Fruit fly (Drosophila melanogaster) whole organism, embryonic: ENCODE data around the gene xmas.
A peak's percentile ranks its signal among the peaks of the same experiment; 100 is the strongest.

Experiments
- C15 ChIP-seq: fragments of 200-800 bp; sonication (Bioruptor generic); IDR thresholded peaks from 3 replicates; pipeline ENCODE4 v1.3.6; 2022; ENCODE audit warnings: missing biosample characterization, missing genetic modification characterization
- CG10209 ChIP-seq: fragments of 200-800 bp; sonication (Bioruptor generic); optimal IDR thresholded peaks from 3 replicates; lab custom pipeline; 2017; ENCODE audit warnings: missing biosample characterization, mild to moderate bottlenecking, missing genetic modification characterization, missing genetic modification reagents
- CG10654 ChIP-seq: fragments of 200-800 bp; sonication (Bioruptor generic); optimal IDR thresholded peaks from 2 replicates; lab custom pipeline; 2016; ENCODE audit warnings: missing biosample characterization, missing genetic modification characterization
- CG11247 ChIP-seq: fragments of 200-800 bp; sonication (Bioruptor generic); IDR thresholded peaks from 2 replicates; pipeline ENCODE4 v1.3.6; 2022; ENCODE audit warnings: missing biosample characterization, missing genetic modification characterization
- CG11504 ChIP-seq: fragments of 200-800 bp; sonication (Bioruptor generic); optimal IDR thresholded peaks from 3 replicates; lab custom pipeline; 2019; ENCODE audit warnings: missing biosample characterization, mild to moderate bottlenecking, missing genetic modification characterization, moderate library complexity
- CG12942 ChIP-seq: fragments of 200-800 bp; sonication (Bioruptor generic); optimal IDR thresholded peaks from 3 replicates; lab custom pipeline; 2016; ENCODE audit warnings: missing biosample characterization, missing genetic modification characterization
- CG14014 ChIP-seq: fragments of 200-800 bp; sonication (Bioruptor generic); IDR thresholded peaks from 2 replicates; pipeline ENCODE4 v1.3.6; 2022; ENCODE audit warnings: missing biosample characterization, missing genetic modification characterization
- CG14667 ChIP-seq: fragments of 200-800 bp; sonication (Bioruptor generic); IDR thresholded peaks from 2 replicates; pipeline ENCODE4 v1.3.6; 2022; ENCODE audit warnings: missing biosample characterization, missing genetic modification characterization
- CG14710 ChIP-seq: fragments of 200-800 bp; sonication (Bioruptor generic); optimal IDR thresholded peaks from 3 replicates; lab custom pipeline; 2019; ENCODE audit warnings: missing biosample characterization, mild to moderate bottlenecking, missing genetic modification characterization, moderate library complexity
- CG17612 ChIP-seq: fragments of 200-800 bp; sonication (Bioruptor generic); IDR thresholded peaks from 2 replicates; pipeline ENCODE4 v1.3.6; 2022; ENCODE audit warnings: missing biosample characterization, missing genetic modification characterization
- CG18476 ChIP-seq: fragments of 200-800 bp; sonication (Bioruptor generic); optimal IDR thresholded peaks from 2 replicates; lab custom pipeline; 2016; ENCODE audit warnings: missing biosample characterization, mild to moderate bottlenecking, missing genetic modification characterization
- CG18764 ChIP-seq: fragments of 200-800 bp; sonication (Bioruptor generic); optimal IDR thresholded peaks from 3 replicates; lab custom pipeline; 2016; ENCODE audit warnings: missing biosample characterization, missing genetic modification characterization
- CG2199 ChIP-seq: fragments of 200-800 bp; sonication (Bioruptor generic); IDR thresholded peaks from 3 replicates; pipeline ENCODE4 v1.3.6; 2022; ENCODE audit warnings: missing biosample characterization, missing genetic modification characterization
- CG3065 ChIP-seq: fragments of 200-800 bp; sonication (Bioruptor generic); optimal IDR thresholded peaks from 2 replicates; lab custom pipeline; 2016; ENCODE audit warnings: missing biosample characterization, missing genetic modification characterization
- CG31365 ChIP-seq: fragments of 200-800 bp; sonication (Bioruptor generic); optimal IDR thresholded peaks from 2 replicates; lab custom pipeline; 2018; ENCODE audit warnings: missing biosample characterization, mild to moderate bottlenecking, missing genetic modification characterization
- CG32767 ChIP-seq: fragments of 200-800 bp; sonication (Bioruptor generic); IDR thresholded peaks from 2 replicates; pipeline ENCODE4 v1.3.6; 2022; ENCODE audit warnings: missing biosample characterization, missing genetic modification characterization
- CG33213 ChIP-seq: fragments of 200-800 bp; sonication (Bioruptor generic); optimal IDR thresholded peaks from 3 replicates; lab custom pipeline; 2016; ENCODE audit warnings: missing biosample characterization, missing genetic modification characterization
- CG34224 ChIP-seq: fragments of 200-800 bp; sonication (Bioruptor generic); IDR thresholded peaks from 3 replicates; pipeline ENCODE4 v1.3.6; 2022; ENCODE audit warnings: missing biosample characterization, missing genetic modification characterization; ENCODE audit not compliant: partially characterized antibody
- CG3995 ChIP-seq: fragments of 200-800 bp; sonication (Bioruptor generic); optimal IDR thresholded peaks from 3 replicates; lab custom pipeline; 2016; ENCODE audit warnings: missing biosample characterization, missing genetic modification characterization
- CG4424 ChIP-seq: fragments of 200-800 bp; sonication (Bioruptor generic); optimal IDR thresholded peaks from 3 replicates; lab custom pipeline; 2016; ENCODE audit warnings: missing biosample characterization, missing genetic modification characterization
- CG5953 ChIP-seq: fragments of 200-800 bp; sonication (Bioruptor generic); IDR thresholded peaks from 2 replicates; pipeline ENCODE4 v1.3.6; 2022; ENCODE audit warnings: missing biosample characterization, missing genetic modification characterization
- CG7987 ChIP-seq: fragments of 200-800 bp; sonication (Bioruptor generic); optimal IDR thresholded peaks from 2 replicates; lab custom pipeline; 2018; ENCODE audit warnings: missing biosample characterization, mild to moderate bottlenecking, missing genetic modification characterization, moderate library complexity
- CG8359 ChIP-seq: fragments of 200-800 bp; sonication (Bioruptor generic); optimal IDR thresholded peaks from 2 replicates; lab custom pipeline; 2017; ENCODE audit warnings: missing biosample characterization, mild to moderate bottlenecking, missing genetic modification characterization, borderline replicate concordance
- CG9609 ChIP-seq: fragments of 200-800 bp; sonication (Bioruptor generic); optimal IDR thresholded peaks from 3 replicates; lab custom pipeline; 2016; ENCODE audit warnings: missing biosample characterization, missing genetic modification characterization
- Chrac-16 ChIP-seq: fragments of 200-800 bp; sonication (Bioruptor generic); optimal IDR thresholded peaks from 3 replicates; lab custom pipeline; 2016; ENCODE audit warnings: missing biosample characterization, missing genetic modification characterization
- Dll ChIP-seq: fragments of 200-800 bp; sonication (Bioruptor generic); IDR thresholded peaks from 4 replicates; pipeline ENCODE4 v1.3.6; 2022; ENCODE audit warnings: missing biosample characterization, missing genetic modification characterization; ENCODE audit not compliant: partially characterized antibody
- H2.0 ChIP-seq: fragments of 200-800 bp; sonication (Bioruptor generic); IDR thresholded peaks from 2 replicates; pipeline ENCODE4 v1.3.6; 2022; ENCODE audit warnings: missing biosample characterization, missing genetic modification characterization
- Jarid2 ChIP-seq: fragments of 200-800 bp; sonication (Bioruptor generic); optimal IDR thresholded peaks from 3 replicates; lab custom pipeline; 2017; ENCODE audit warnings: mild to moderate bottlenecking, missing biosample characterization, missing genetic modification reagents, missing genetic modification characterization
- Oaz ChIP-seq: fragments of 200-800 bp; sonication (Bioruptor generic); IDR thresholded peaks from 2 replicates; pipeline ENCODE4 v1.3.6; 2022; ENCODE audit warnings: missing biosample characterization, missing genetic modification characterization
- Usf ChIP-seq: fragments of 200-800 bp; sonication (Bioruptor generic); optimal IDR thresholded peaks from 2 replicates; lab custom pipeline; 2017; ENCODE audit warnings: missing genotype, missing biosample characterization, missing genetic modification characterization
- YL-1 ChIP-seq: fragments of 200-800 bp; sonication (Bioruptor generic); optimal IDR thresholded peaks from 3 replicates; lab custom pipeline; 2017; ENCODE audit warnings: missing biosample characterization, mild to moderate bottlenecking, missing genetic modification characterization
- ase ChIP-seq: fragments of 200-800 bp; sonication (Bioruptor generic); IDR thresholded peaks from 3 replicates; pipeline ENCODE4 v1.3.6; 2022; ENCODE audit warnings: missing biosample characterization, missing genetic modification characterization
- crp ChIP-seq, 2 experiments: fragments of 200-800 bp; sonication (Bioruptor generic); optimal IDR thresholded peaks; 2 replicates in 1 of 2; 3 replicates in 1 of 2; lab custom pipeline; 2017; ENCODE audit warnings: missing biosample characterization in 2 of 2, missing genetic modification characterization in 2 of 2, mild to moderate bottlenecking in 1 of 2, moderate library complexity in 1 of 2
- dmrt11E ChIP-seq: fragments of 200-800 bp; sonication (Bioruptor generic); optimal IDR thresholded peaks from 3 replicates; lab custom pipeline; 2018; ENCODE audit warnings: missing biosample characterization, mild to moderate bottlenecking, missing genetic modification characterization, moderate library complexity
- fd64A ChIP-seq: fragments of 200-800 bp; sonication (Bioruptor generic); optimal IDR thresholded peaks from 3 replicates; lab custom pipeline; 2018; ENCODE audit warnings: missing biosample characterization, mild to moderate bottlenecking, missing genetic modification characterization
- jumu ChIP-seq: fragments of 200-800 bp; sonication (Bioruptor generic); optimal IDR thresholded peaks from 3 replicates; lab custom pipeline; 2016; ENCODE audit warnings: missing biosample characterization, missing genetic modification characterization
- ken ChIP-seq: fragments of 200-800 bp; sonication (Bioruptor generic); IDR thresholded peaks from 3 replicates; pipeline ENCODE4 v1.3.6; 2022; ENCODE audit warnings: missing biosample characterization, missing genetic modification characterization
- lab ChIP-seq: fragments of 200-800 bp; sonication (Bioruptor generic); optimal IDR thresholded peaks from 3 replicates; lab custom pipeline; 2017; ENCODE audit warnings: missing biosample characterization, missing genetic modification characterization, mild to moderate bottlenecking, moderate library complexity, missing genetic modification reagents
- nerfin-1 ChIP-seq: fragments of 200-800 bp; sonication (Bioruptor generic); optimal IDR thresholded peaks from 3 replicates; lab custom pipeline; 2019; ENCODE audit warnings: missing biosample characterization, mild to moderate bottlenecking, missing genetic modification characterization, moderate library complexity
- prd ChIP-seq, 3 experiments: fragments of >200 bp in 2 of 3; fragments of 200-800 bp in 1 of 3; sonication (Bioruptor generic) in 1 of 3; optimal IDR thresholded peaks in 2 of 3; IDR thresholded peaks in 1 of 3; 2 replicates in 2 of 3; 3 replicates in 1 of 3; pipeline versions ENCODE4 v1.3.6 to Lab custom; 2017 to 2022; ENCODE audit warnings: missing biosample characterization in 1 of 3, missing genetic modification characterization in 1 of 3
- psq ChIP-seq: fragments of 200-800 bp; sonication (Bioruptor generic); optimal IDR thresholded peaks from 2 replicates; lab custom pipeline; 2017; ENCODE audit warnings: missing biosample characterization, missing genetic modification characterization
- schlank ChIP-seq: fragments of 200-800 bp; sonication (Bioruptor generic); optimal IDR thresholded peaks from 2 replicates; lab custom pipeline; 2018; ENCODE audit warnings: missing biosample characterization, mild to moderate bottlenecking, missing genetic modification characterization
- sd ChIP-seq: fragments of 200-800 bp; sonication (Bioruptor generic); optimal IDR thresholded peaks from 3 replicates; lab custom pipeline; 2018; ENCODE audit warnings: missing biosample characterization, mild to moderate bottlenecking, missing genetic modification characterization, moderate library complexity
- sens-2 ChIP-seq: fragments of 200-800 bp; sonication (Bioruptor generic); IDR thresholded peaks from 2 replicates; pipeline ENCODE4 v1.3.6; 2022; ENCODE audit warnings: missing biosample characterization, missing genetic modification characterization
- shn ChIP-seq: fragments of 200-800 bp; sonication (Bioruptor generic); optimal IDR thresholded peaks from 3 replicates; lab custom pipeline; 2016; ENCODE audit warnings: missing biosample characterization, missing genetic modification characterization
- sna ChIP-seq: fragments of 200-800 bp; sonication (Bioruptor generic); IDR thresholded peaks from 2 replicates; pipeline ENCODE4 v1.3.6; 2022; ENCODE audit warnings: missing biosample characterization, missing genetic modification characterization; ENCODE audit not compliant: partially characterized antibody
- unpg ChIP-seq: fragments of 200-800 bp; sonication (Bioruptor generic); optimal IDR thresholded peaks from 3 replicates; lab custom pipeline; 2018; ENCODE audit warnings: missing biosample characterization, mild to moderate bottlenecking, missing genetic modification characterization, moderate library complexity
- wek ChIP-seq: fragments of 200-800 bp; sonication (Bioruptor generic); optimal IDR thresholded peaks from 3 replicates; lab custom pipeline; 2018; ENCODE audit warnings: missing biosample characterization, mild to moderate bottlenecking, missing genetic modification characterization, moderate library complexity

The xmas gene

dm6 chrX:17123545-17124203 is 35.4 kb downstream of the xmas start (continued):
- peak; percentile 36 for TF ChIP-seq CG14710 (tag; lab: Kevin White, UChicago)
- no peak for TF ChIP-seq prd (optimal IDR thresholded peaks at IDR 0.05; lab: Kevin White, UChicago)
- peak; percentile 73 for TF ChIP-seq prd (GFP tag; IDR thresholded peaks at IDR 0.05; lab: Robert Waterston, UW)
- no peak for TF ChIP-seq crp (GFP tag; optimal IDR thresholded peaks at IDR 0.05; lab: Kevin White, UChicago)
- no peak for TF ChIP-seq CG3065 (GFP tag; lab: Kevin White, UChicago)
- peak; percentile 78; the same call in 2 of the 3 replicates for TF ChIP-seq ken (GFP tag; lab: Robert Waterston, UW)
- peak; percentile 75 for TF ChIP-seq CG10209 (GFP tag; lab: Kevin White, UChicago)
- TF ChIP-seq CG4424 (GFP tag; lab: Kevin White, UChicago), result peak; percentile 72
- TF ChIP-seq psq (GFP tag; lab: Kevin White, UChicago), result no peak
- TF ChIP-seq C15 (GFP tag; lab: Robert Waterston, UW), result peak; percentile 49; the same call in 1 of the 3 replicates
- peak; percentile 63 for TF ChIP-seq CG12942 (GFP tag; lab: Kevin White, UChicago)
- no peak for TF ChIP-seq CG17612 (GFP tag; lab: Robert Waterston, UW)
- peak; percentile 33 for TF ChIP-seq dmrt11E
- TF ChIP-seq CG3995 (GFP tag; lab: Kevin White, UChicago), result peak; percentile 16
- peak; percentile 33 for TF ChIP-seq schlank (tag; lab: Kevin White, UChicago)
- TF ChIP-seq shn (GFP tag; lab: Kevin White, UChicago), result peak; percentile 45
- TF ChIP-seq CG10654 (GFP tag; lab: Kevin White, UChicago), result peak; percentile 27
- TF ChIP-seq unpg (GFP tag; lab: Kevin White, UChicago), result peak; percentile 84
- no peak for TF ChIP-seq CG34224
- TF ChIP-seq Dll (GFP tag; lab: Robert Waterston, UW), result no peak
- TF ChIP-seq CG11247 (GFP tag; lab: Robert Waterston, UW), result peak; percentile 66; the same call in 1 of the 2 replicates
- peak; percentile 86 for TF ChIP-seq CG11504 (tag; lab: Kevin White, UChicago)
- TF ChIP-seq CG18476, result peak; percentile 22
- TF ChIP-seq nerfin-1 (tag; lab: Kevin White, UChicago), result peak; percentile 56
- TF ChIP-seq CG8359 (GFP tag; lab: Kevin White, UChicago), result no peak
- TF ChIP-seq lab, result peak; percentile 82
- peak; percentile 43 for TF ChIP-seq fd64A (GFP tag; lab: Kevin White, UChicago)
- peak; percentile 43 for TF ChIP-seq CG9609 (GFP tag; lab: Kevin White, UChicago)
- TF ChIP-seq CG7987 (GFP tag; lab: Kevin White, UChicago), result peak; percentile 2
- peak; percentile 32 for TF ChIP-seq sd
- peak; percentile 37; the same call in 1 of the 2 replicates for TF ChIP-seq CG14667 (GFP tag; lab: Robert Waterston, UW)
- peak; percentile 3 for TF ChIP-seq CG31365
- no peak for TF ChIP-seq Usf (GFP tag; lab: Kevin White, UChicago)
- TF ChIP-seq Oaz (GFP tag; lab: Robert Waterston, UW), result peak; percentile 61
- TF ChIP-seq CG2199, result peak; percentile 48; the same call in 1 of the 3 replicates
- TF ChIP-seq CG32767 (GFP tag; lab: Robert Waterston, UW), result peak; percentile 73
- TF ChIP-seq CG33213, result peak; percentile 27
- peak; percentile 33 for TF ChIP-seq Chrac-16 (GFP tag; lab: Kevin White, UChicago)
- peak; percentile 28 for TF ChIP-seq Jarid2 (GFP tag; lab: Kevin White, UChicago)
- peak; percentile 72 for TF ChIP-seq sens-2 (GFP tag; lab: Robert Waterston, UW)
- peak; percentile 67; the same call in 2 of the 3 replicates for TF ChIP-seq ase (GFP tag; lab: Robert Waterston, UW)
- TF ChIP-seq sna (GFP tag; lab: Robert Waterston, UW), result no peak
- peak; percentile 79; the same call in 1 of the 2 replicates for TF ChIP-seq CG14014
- TF ChIP-seq wek (GFP tag; lab: Kevin White, UChicago), result peak; percentile 33
- peak; percentile 72 for TF ChIP-seq H2.0 (GFP tag; lab: Robert Waterston, UW)
- TF ChIP-seq YL-1 (GFP tag; lab: Kevin White, UChicago), result no peak
- TF ChIP-seq CG5953, result peak; percentile 54; the same call in 1 of the 2 replicates
- peak; percentile 21 for TF ChIP-seq jumu (GFP tag; lab: Kevin White, UChicago)
- peak; percentile 17 for TF ChIP-seq CG18764 (GFP tag; lab: Kevin White, UChicago)
